Worm (Caenorhabditis elegans): ENCODE measurements around the gene T10F2.2.
A peak's percentile ranks its signal among the peaks of the same experiment; 100 is the strongest.

T10F2.2 gene

ce11 chrIII:5165211-5165610 lies at the start of gene T10F2.2:
Gene T10F2.2 (minus strand): TSS chrIII:5165311.
- TF ChIP-seq scrt-1 (GFP tag; IDR thresholded peaks at IDR 0.05), result no peak
- TF ChIP-seq ama-1 (optimal IDR thresholded peaks at IDR 0.05), result peak; percentile 35

- TF ChIP-seq hnd-1 (tag; optimal IDR thresholded peaks at IDR 0.05) (no peak), ceh-13 (GFP tag; optimal IDR thresholded peaks at IDR 0.05) (no peak)
Measured at ce11 chrIII:5214162-5214561, 49.1 kb upstream of the T10F2.2 start.

ce11 chrIII:5211137-5211648 lies 46.1 kb upstream of the T10F2.2 start:
- peak; percentile 90 for TF ChIP-seq aly-1 (tag; optimal IDR thresholded peaks at IDR 0.05)
- peak; percentile 75 for TF ChIP-seq scrt-1 (GFP tag; IDR thresholded peaks at IDR 0.05)
- peak; percentile 63 for TF ChIP-seq B0310.2 (tag; optimal IDR thresholded peaks at IDR 0.05)
- TF ChIP-seq hnd-1 (tag; optimal IDR thresholded peaks at IDR 0.05), result peak; percentile 26
- peak; percentile 66 for TF ChIP-seq F13C5.2 (tag; optimal IDR thresholded peaks at IDR 0.05)
- TF ChIP-seq pes-1 (GFP tag; IDR thresholded peaks at IDR 0.05), result peak; percentile 84
- peak; percentile 93 for TF ChIP-seq hmg-4 (GFP tag; optimal IDR thresholded peaks at IDR 0.05)
- TF ChIP-seq sea-1 (GFP tag; conservative IDR thresholded peaks at IDR 0.05), result peak; percentile 76
- peak; percentile 47 for TF ChIP-seq ceh-13 (GFP tag; optimal IDR thresholded peaks at IDR 0.05)
- TF ChIP-seq ets-7 (tag; optimal IDR thresholded peaks at IDR 0.05), result peak; percentile 55
- peak; percentile 16 for TF ChIP-seq hmbx-1 (tag; optimal IDR thresholded peaks at IDR 0.05)
- peak; percentile 80 for TF ChIP-seq flt-1 (GFP tag; IDR thresholded peaks at IDR 0.05)
- TF ChIP-seq tbx-37 (GFP tag; conservative IDR thresholded peaks at IDR 0.05), result peak; percentile 40

ce11 chrIII:5210269-5210668 lies 45.2 kb upstream of the T10F2.2 start:
- TF ChIP-seq aly-1 (tag; optimal IDR thresholded peaks at IDR 0.05) (no peak), hmg-4 (GFP tag; optimal IDR thresholded peaks at IDR 0.05) (no peak), pes-1 (GFP tag; IDR thresholded peaks at IDR 0.05) (no peak), flt-1 (GFP tag; IDR thresholded peaks at IDR 0.05) (no peak), tbx-11 (GFP tag; IDR thresholded peaks at IDR 0.05) (no peak), hmbx-1 (tag; optimal IDR thresholded peaks at IDR 0.05) (no peak), tbx-37 (GFP tag; conservative IDR thresholded peaks at IDR 0.05) (no peak), ceh-36 (tag; optimal IDR thresholded peaks at IDR 0.05) (no peak), F13C5.2 (tag; optimal IDR thresholded peaks at IDR 0.05) (no peak)

DNA sequence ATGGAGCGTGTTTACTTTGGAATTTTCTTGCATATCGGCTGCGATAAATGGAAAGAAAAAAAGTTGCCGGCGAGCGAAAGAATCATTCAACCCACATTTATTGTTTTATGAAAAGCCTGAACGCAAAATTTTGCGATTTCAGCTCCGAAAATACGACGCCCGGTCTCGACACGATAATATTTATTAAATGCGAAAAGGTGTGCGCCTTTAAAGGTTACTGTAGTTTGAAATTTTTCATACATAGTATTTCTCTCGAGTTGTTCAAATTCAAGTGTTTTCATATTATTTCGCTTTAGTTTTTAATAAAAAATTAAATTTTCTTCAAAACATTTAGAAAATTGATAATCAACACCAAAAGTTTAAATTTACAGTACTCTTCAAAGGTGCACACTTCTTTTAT lies 43.9 kb upstream of the T10F2.2 start, which contains the start of gene syx-16:
TSS of gene syx-16 (minus strand) at position 118 of the 400 bp plus-strand sequence.
- TF ChIP-seq B0310.2 (tag; optimal IDR thresholded peaks at IDR 0.05) (no peak), tbx-11 (GFP tag; IDR thresholded peaks at IDR 0.05) (no peak), hmbx-1 (tag; optimal IDR thresholded peaks at IDR 0.05) (no peak), ama-1 (optimal IDR thresholded peaks at IDR 0.05) (no peak), tbx-37 (GFP tag; conservative IDR thresholded peaks at IDR 0.05) (no peak), F13C5.2 (tag; optimal IDR thresholded peaks at IDR 0.05) (no peak), scrt-1 (GFP tag; IDR thresholded peaks at IDR 0.05) (no peak), aly-1 (tag; optimal IDR thresholded peaks at IDR 0.05) (no peak), pes-1 (GFP tag; IDR thresholded peaks at IDR 0.05) (no peak), sea-1 (GFP tag; conservative IDR thresholded peaks at IDR 0.05) (no peak), hnd-1 (tag; optimal IDR thresholded peaks at IDR 0.05) (no peak), tra-4 (tag; optimal IDR thresholded peaks at IDR 0.05) (no peak), hmg-4 (GFP tag; optimal IDR thresholded peaks at IDR 0.05) (no peak), ceh-13 (GFP tag; optimal IDR thresholded peaks at IDR 0.05) (no peak), ceh-36 (tag; optimal IDR thresholded peaks at IDR 0.05) (no peak), flt-1 (GFP tag; IDR thresholded peaks at IDR 0.05) (no peak), ets-7 (tag; optimal IDR thresholded peaks at IDR 0.05) (no peak)

ce11 chrIII:5206861-5207414 lies 41.8 kb upstream of the T10F2.2 start, which contains the start of gene morc-1:
Gene morc-1 (minus strand): TSS chrIII:5206911.
- TF ChIP-seq scrt-1 (GFP tag; IDR thresholded peaks at IDR 0.05), result 0 out of 2 replicates have a peak, but pooled peaks have one; percentile 9
- TF ChIP-seq aly-1 (tag; optimal IDR thresholded peaks at IDR 0.05), result no peak

DNA sequence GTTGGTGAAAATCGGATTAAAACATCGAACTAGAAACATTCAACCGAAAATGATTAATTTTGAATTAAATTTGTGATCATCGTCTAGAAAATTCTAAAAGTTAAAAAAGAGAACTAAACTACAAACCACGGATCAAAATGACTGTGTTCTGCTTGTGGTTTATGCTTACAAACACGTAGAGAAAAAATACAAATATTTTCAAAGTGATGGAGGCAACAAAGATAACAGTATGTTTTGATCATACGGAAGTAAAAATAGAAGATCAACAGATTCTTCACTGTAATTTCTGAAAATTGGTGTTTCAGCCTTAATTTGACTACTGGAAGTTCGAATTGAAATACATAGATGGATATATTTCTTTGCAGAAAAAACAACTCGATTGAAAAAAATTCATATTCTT lies 38.2 kb upstream of the T10F2.2 start:
- TF ChIP-seq tbx-37 (GFP tag; conservative IDR thresholded peaks at IDR 0.05), result no peak
- no peak for TF ChIP-seq ama-1 (optimal IDR thresholded peaks at IDR 0.05)
- TF ChIP-seq pes-1 (GFP tag; IDR thresholded peaks at IDR 0.05), result no peak
- no peak for TF ChIP-seq hmbx-1 (tag; optimal IDR thresholded peaks at IDR 0.05)
- TF ChIP-seq flt-1 (GFP tag; IDR thresholded peaks at IDR 0.05), result no peak
- no peak for TF ChIP-seq ets-7 (tag; optimal IDR thresholded peaks at IDR 0.05)
- TF ChIP-seq F13C5.2 (tag; optimal IDR thresholded peaks at IDR 0.05), result no peak

ce11 chrIII:5202641-5203040 lies 37.5 kb upstream of the T10F2.2 start:
- TF ChIP-seq hmg-4 (GFP tag; optimal IDR thresholded peaks at IDR 0.05) (no peak), B0310.2 (tag; optimal IDR thresholded peaks at IDR 0.05) (no peak), aly-1 (tag; optimal IDR thresholded peaks at IDR 0.05) (no peak)

DNA sequence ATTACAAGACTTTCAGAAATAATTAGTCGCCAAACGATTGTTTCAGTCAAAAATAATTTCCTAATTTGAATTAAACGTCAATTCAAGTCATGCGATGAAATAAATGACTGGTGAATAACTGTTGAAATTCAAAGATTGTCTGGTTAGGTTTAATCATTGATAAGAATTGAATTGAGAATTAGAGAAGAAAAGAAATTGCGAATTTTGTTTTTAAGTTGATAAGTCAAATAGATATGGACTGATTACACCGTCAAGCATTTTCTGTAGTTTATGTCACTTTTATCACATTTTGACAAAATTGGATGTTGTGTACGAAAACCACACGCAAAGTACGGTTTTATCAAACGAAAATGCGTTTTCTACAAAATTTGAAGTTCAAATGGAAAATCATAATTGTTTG lies 36.2 kb upstream of the T10F2.2 start:
- TF ChIP-seq scrt-1 (GFP tag; IDR thresholded peaks at IDR 0.05), result no peak
- TF ChIP-seq flt-1 (GFP tag; IDR thresholded peaks at IDR 0.05), result no peak
- no peak for TF ChIP-seq ama-1 (optimal IDR thresholded peaks at IDR 0.05)
- TF ChIP-seq tra-4 (tag; optimal IDR thresholded peaks at IDR 0.05), result no peak
- TF ChIP-seq ceh-36 (tag; optimal IDR thresholded peaks at IDR 0.05), result no peak
- TF ChIP-seq pes-1 (GFP tag; IDR thresholded peaks at IDR 0.05), result no peak
- TF ChIP-seq aly-1 (tag; optimal IDR thresholded peaks at IDR 0.05), result no peak
- TF ChIP-seq hmg-4 (GFP tag; optimal IDR thresholded peaks at IDR 0.05), result no peak
- TF ChIP-seq hmbx-1 (tag; optimal IDR thresholded peaks at IDR 0.05), result no peak

Data from whole organism, early embryonic.